Fruit fly (Drosophila melanogaster): ENCODE data around the gene CG15239.

dm6 chrX:3871889-3872409, 12.0 kb upstream of the CG15239 start, which contains the start of gene yin:
- no peak for TF ChIP-seq usp (GFP tag; optimal IDR thresholded peaks at IDR 0.05)
- TF ChIP-seq CG8478 (optimal IDR thresholded peaks at IDR 0.05): no peak
- TF ChIP-seq psq (optimal IDR thresholded peaks at IDR 0.05): no peak
